Fruit fly (Drosophila melanogaster): ENCODE data around the gene Cyt-b5-r.

Cyt-b5-r gene

dm6 chr2L:16790671-16791270 lies at the start of gene Cyt-b5-r:
Cyt-b5-r (minus strand) TSS chr2L:16790721.
- peak; percentile 16 for TF ChIP-seq noc (tag; optimal IDR thresholded peaks at IDR 0.05)

dm6 chr2L:16839665-16840064 lies 49.1 kb upstream of the Cyt-b5-r start:
- TF ChIP-seq noc (tag; optimal IDR thresholded peaks at IDR 0.05) = no peak

dm6 chr2L:16837672-16838071 lies 47.2 kb upstream of the Cyt-b5-r start, which contains the start of the genes SclA and SclB:
SclA (plus strand) TSS chr2L:16837972.
SclB (plus strand) TSS chr2L:16837972.
- no peak for TF ChIP-seq noc (tag; optimal IDR thresholded peaks at IDR 0.05)

dm6 chr2L:16837158-16837557 lies 46.6 kb upstream of the Cyt-b5-r start, which contains the start of gene Nepl9:
Nepl9 (minus strand) TSS chr2L:16837258.
- TF ChIP-seq noc (tag; optimal IDR thresholded peaks at IDR 0.05) = no peak

dm6 chr2L:16834402-16834801 lies 43.9 kb upstream of the Cyt-b5-r start, which contains the start of gene CG13282:
CG13282 (minus strand) TSS chr2L:16834502.
- TF ChIP-seq noc (tag; optimal IDR thresholded peaks at IDR 0.05) = no peak

dm6 chr2L:16826872-16827506 lies 36.5 kb upstream of the Cyt-b5-r start, which contains the start of gene AspRS-m:
AspRS-m (plus strand) TSS chr2L:16827078.
- TF ChIP-seq noc (tag; optimal IDR thresholded peaks at IDR 0.05) = no peak

dm6 chr2L:16824905-16825333 lies 34.4 kb upstream of the Cyt-b5-r start, which contains the start of gene Cse1:
Cse1 (minus strand) TSS chr2L:16825207.
- TF ChIP-seq noc (tag; optimal IDR thresholded peaks at IDR 0.05) = peak; percentile 31

dm6 chr2L:16820993-16821392 lies 30.5 kb upstream of the Cyt-b5-r start, which contains the start of gene CG13280:
CG13280 (minus strand) TSS chr2L:16821093.
- TF ChIP-seq noc (tag; optimal IDR thresholded peaks at IDR 0.05) = no peak

dm6 chr2L:16819714-16820113 lies 29.2 kb upstream of the Cyt-b5-r start:
- TF ChIP-seq noc (tag; optimal IDR thresholded peaks at IDR 0.05) = peak; percentile 93

- TF ChIP-seq noc (tag; optimal IDR thresholded peaks at IDR 0.05) = no peak
Measured at dm6 chr2L:16818335-16818973, 27.9 kb upstream of the Cyt-b5-r start.

dm6 chr2L:16817421-16818101 lies 27.0 kb upstream of the Cyt-b5-r start:
- TF ChIP-seq noc (tag; optimal IDR thresholded peaks at IDR 0.05) = peak; percentile 65

- no peak for TF ChIP-seq noc (tag; optimal IDR thresholded peaks at IDR 0.05)
Measured at dm6 chr2L:16816750-16817087, 26.2 kb upstream of the Cyt-b5-r start.

dm6 chr2L:16815989-16816749 lies 25.6 kb upstream of the Cyt-b5-r start, which contains the start of gene mdy:
mdy (plus strand) TSS chr2L:16816660.
- no peak for TF ChIP-seq noc (tag; optimal IDR thresholded peaks at IDR 0.05)

- no peak for TF ChIP-seq noc (tag; optimal IDR thresholded peaks at IDR 0.05)
Measured at dm6 chr2L:16808752-16809151, 18.2 kb upstream of the Cyt-b5-r start.

dm6 chr2L:16804376-16804934 lies 13.9 kb upstream of the Cyt-b5-r start, which contains the start of gene CG13272:
CG13272 (plus strand) TSS chr2L:16804884.
- TF ChIP-seq noc (tag; optimal IDR thresholded peaks at IDR 0.05) = no peak
